Worm (Caenorhabditis elegans) whole organism, early embryonic: Measurements from ENCODE around the gene gtl-1.

Experiments
- aly-1 ChIP-seq: sonication (generic microtip); optimal IDR thresholded peaks from 2 replicates; lab custom pipeline; 2016; ENCODE audit warnings: missing genetic modification characterization, missing compliant biosample characterization
- ama-1 ChIP-seq: fragments of 150-350 bp; optimal IDR thresholded peaks from 2 replicates; lab custom pipeline; 2014
- ets-7 ChIP-seq: sonication (generic microtip); optimal IDR thresholded peaks from 2 replicates; lab custom pipeline; 2016; ENCODE audit warnings: missing genotype, missing genetic modification characterization, missing compliant biosample characterization
- flt-1 ChIP-seq: fragments of 200-800 bp; sonication (Bioruptor generic); IDR thresholded peaks from 2 replicates; pipeline ENCODE4 v1.3.6; 2022; ENCODE audit warnings: missing genetic modification characterization, missing compliant biosample characterization
- hmbx-1 ChIP-seq: sonication (generic microtip); optimal IDR thresholded peaks from 2 replicates; lab custom pipeline; 2016; ENCODE audit warnings: mild to moderate bottlenecking, missing genetic modification characterization, missing compliant biosample characterization
- hnd-1 ChIP-seq: sonication (generic microtip); optimal IDR thresholded peaks from 2 replicates; lab custom pipeline; 2016; ENCODE audit warnings: missing genetic modification characterization, missing compliant biosample characterization
- sea-1 ChIP-seq: fragments of 200-800 bp; sonication (Bioruptor generic); conservative IDR thresholded peaks from 2 replicates; pipeline ENCODE4 v1.3.6; 2022; ENCODE audit warnings: missing genetic modification characterization, missing compliant biosample characterization
- tbx-11 ChIP-seq: fragments of 200-800 bp; sonication (Bioruptor generic); IDR thresholded peaks from 2 replicates; pipeline ENCODE4 v1.3.6; 2022; ENCODE audit warnings: missing genetic modification characterization, missing compliant biosample characterization
- tbx-37 ChIP-seq: fragments of 200-800 bp; sonication (Bioruptor generic); conservative IDR thresholded peaks from 2 replicates; pipeline ENCODE4 v1.3.6; 2022; ENCODE audit warnings: missing genetic modification reagents, missing genetic modification characterization, missing compliant biosample characterization
- tra-4 ChIP-seq: sonication (generic microtip); optimal IDR thresholded peaks from 2 replicates; lab custom pipeline; 2017; ENCODE audit warnings: missing genetic modification characterization, missing compliant biosample characterization

- TF ChIP-seq ama-1 (lab: Kevin White, UChicago), result no peak
- no peak for TF ChIP-seq tbx-37 (GFP tag; lab: Robert Waterston, UW)
- no peak for TF ChIP-seq hnd-1 (tag; lab: Kevin White, UChicago)
- no peak for TF ChIP-seq hmbx-1 (tag; lab: Kevin White, UChicago)
- TF ChIP-seq ets-7 (tag; lab: Kevin White, UChicago), result no peak
- TF ChIP-seq tra-4 (tag; lab: Kevin White, UChicago), result no peak
- no peak for TF ChIP-seq flt-1 (GFP tag; lab: Robert Waterston, UW)
- TF ChIP-seq aly-1 (tag; lab: Kevin White, UChicago), result no peak
- no peak for TF ChIP-seq tbx-11 (GFP tag; lab: Robert Waterston, UW)
- no peak for TF ChIP-seq sea-1 (GFP tag; lab: Robert Waterston, UW)
Measured at ce11 chrIV:11241368-11241767, 18.0 kb downstream of the gtl-1 start, which contains the start of gene C05C12.6.
